Fruit fly (Drosophila melanogaster): ENCODE data around the gene Hira.

The Hira gene

dm6 chrX:7691221-7691914 lies 30.6 kb upstream of the Hira start (continued):
- no peak for TF ChIP-seq Dip2 (GFP tag; IDR thresholded peaks at IDR 0.05)
- TF ChIP-seq C15 (GFP tag; IDR thresholded peaks at IDR 0.05), result 0 out of 3 replicates have a peak, but pooled peaks have one; percentile 5
- TF ChIP-seq Lhr (GFP tag; optimal IDR thresholded peaks at IDR 0.05), result no peak
- 0 out of 3 replicates have a peak, but pooled peaks have one; percentile 32 for TF ChIP-seq ken (GFP tag; IDR thresholded peaks at IDR 0.05)
- TF ChIP-seq Taf1 (GFP tag; IDR thresholded peaks at IDR 0.05), result peak; percentile 66
- peak; percentile 19 for TF ChIP-seq CG15269 (tag; optimal IDR thresholded peaks at IDR 0.05)
- no peak for TF ChIP-seq CG33557 (GFP tag; optimal IDR thresholded peaks at IDR 0.05)
- no peak for TF ChIP-seq sug (tag; optimal IDR thresholded peaks at IDR 0.05)
- no peak for TF ChIP-seq Neu2 (GFP tag; optimal IDR thresholded peaks at IDR 0.05; ENCODE audit: borderline replicate concordance)
- no peak for TF ChIP-seq lola (GFP tag; optimal IDR thresholded peaks at IDR 0.05)
- TF ChIP-seq Atf6 (GFP tag; IDR thresholded peaks at IDR 0.05), result peak; percentile 90
- TF ChIP-seq Drgx (GFP tag; IDR thresholded peaks at IDR 0.05), result peak; percentile 64
- TF ChIP-seq YL-1 (GFP tag; optimal IDR thresholded peaks at IDR 0.05), result no peak
- TF ChIP-seq org-1 (GFP tag; optimal IDR thresholded peaks at IDR 0.05), result no peak
- TF ChIP-seq CG17328 (GFP tag; IDR thresholded peaks at IDR 0.05), result 0 out of 2 replicates have a peak, but pooled peaks have one; percentile 16
- TF ChIP-seq CG17568 (GFP tag; optimal IDR thresholded peaks at IDR 0.05), result no peak
- no peak for TF ChIP-seq ara (GFP tag; IDR thresholded peaks at IDR 0.05)
- TF ChIP-seq E2f2 (GFP tag; IDR thresholded peaks at IDR 0.05), result no peak
- no peak for TF ChIP-seq prd (optimal IDR thresholded peaks at IDR 0.05)
- peak; percentile 54 for TF ChIP-seq prd (GFP tag; IDR thresholded peaks at IDR 0.05)
- TF ChIP-seq pzg (GFP tag; optimal IDR thresholded peaks at IDR 0.05), result no peak
- no peak for TF ChIP-seq sr (GFP tag; IDR thresholded peaks at IDR 0.05)
- TF ChIP-seq Fer2 (tag; optimal IDR thresholded peaks at IDR 0.05), result no peak
- TF ChIP-seq CG7963 (GFP tag; IDR thresholded peaks at IDR 0.05; ENCODE audit: partially characterized antibody), result no peak
- no peak for TF ChIP-seq gsb-n (tag; optimal IDR thresholded peaks at IDR 0.05)
- TF ChIP-seq CG34376 (GFP tag; optimal IDR thresholded peaks at IDR 0.05), result no peak
- peak; percentile 68 for TF ChIP-seq al (GFP tag; IDR thresholded peaks at IDR 0.05)
- peak; percentile 21; the same call in 1 of the 2 replicates for TF ChIP-seq ap (GFP tag; IDR thresholded peaks at IDR 0.05)
- peak; percentile 13; the same call in 1 of the 3 replicates for TF ChIP-seq tgo (GFP tag; IDR thresholded peaks at IDR 0.05)
- TF ChIP-seq CG7357 (GFP tag; IDR thresholded peaks at IDR 0.05), result peak; percentile 41; the same call in 1 of the 3 replicates
- peak; percentile 22 for TF ChIP-seq HHEX (GFP tag; optimal IDR thresholded peaks at IDR 0.05)
- no peak for TF ChIP-seq psq (GFP tag; optimal IDR thresholded peaks at IDR 0.05)
- no peak for TF ChIP-seq Myb (GFP tag; optimal IDR thresholded peaks at IDR 0.05)
- no peak for TF ChIP-seq HmgD (GFP tag; optimal IDR thresholded peaks at IDR 0.05)
- TF ChIP-seq CG3847 (GFP tag; IDR thresholded peaks at IDR 0.05), result peak; percentile 69
- TF ChIP-seq yki (optimal IDR thresholded peaks at IDR 0.05), result no peak
- peak; percentile 61 for TF ChIP-seq Ada2b (GFP tag; IDR thresholded peaks at IDR 0.05)
- no peak for TF ChIP-seq oc (tag; optimal IDR thresholded peaks at IDR 0.05)
- TF ChIP-seq CG14441 (GFP tag; IDR thresholded peaks at IDR 0.05), result peak; percentile 30; the same call in 1 of the 2 replicates
- TF ChIP-seq CG1792 (GFP tag; optimal IDR thresholded peaks at IDR 0.05), result no peak
- no peak for TF ChIP-seq CG13123 (GFP tag; optimal IDR thresholded peaks at IDR 0.05)
- TF ChIP-seq CG16813 (GFP tag; IDR thresholded peaks at IDR 0.05; ENCODE audit: partially characterized antibody), result no peak
- no peak for TF ChIP-seq bbx (GFP tag; IDR thresholded peaks at IDR 0.05; ENCODE audit: partially characterized antibody)
- no peak for TF ChIP-seq pfk (GFP tag; optimal IDR thresholded peaks at IDR 0.05)
- peak; percentile 59 for TF ChIP-seq CG11247 (GFP tag; IDR thresholded peaks at IDR 0.05)
- no peak for TF ChIP-seq CG11560 (tag; IDR thresholded peaks at IDR 0.05)
- no peak for TF ChIP-seq eve (GFP tag; optimal IDR thresholded peaks at IDR 0.05)
- no peak for TF ChIP-seq CG12744 (GFP tag; optimal IDR thresholded peaks at IDR 0.05)
- TF ChIP-seq tap (tag; optimal IDR thresholded peaks at IDR 0.05), result no peak
- peak; percentile 50 for TF ChIP-seq lab (GFP tag; optimal IDR thresholded peaks at IDR 0.05)
- TF ChIP-seq Dad (GFP tag; optimal IDR thresholded peaks at IDR 0.05), result no peak
